Worm (Caenorhabditis elegans): ENCODE measurements around the gene nhr-184.

Gene nhr-184

DNA sequence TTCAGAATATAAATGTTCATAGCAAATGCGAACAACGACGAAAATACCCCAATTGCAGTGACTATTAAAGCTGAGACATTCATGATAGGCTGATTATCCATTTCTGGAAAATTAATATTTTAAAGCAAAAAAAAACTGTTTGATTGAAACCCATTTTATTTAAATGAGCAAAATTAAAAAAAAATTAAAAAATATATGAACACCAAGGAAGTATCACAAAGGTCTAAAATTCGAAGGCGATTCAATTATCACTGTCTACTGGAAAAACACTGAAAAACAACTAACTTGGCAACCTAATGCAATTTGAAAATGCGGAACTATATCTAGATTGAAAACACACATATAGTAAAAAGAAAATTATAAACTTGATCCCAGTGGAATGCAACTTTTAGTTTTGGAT is 23.2 kb downstream of the nhr-184 start, which contains the start of gene srbc-42:
Gene srbc-42 (minus strand): TSS at position 101 of the 400 bp plus-strand sequence.
- TF ChIP-seq D2030.7 (GFP tag; IDR thresholded peaks at IDR 0.05), result no peak
- TF ChIP-seq nfyb-1 (GFP tag; IDR thresholded peaks at IDR 0.05), result no peak
- no peak for TF ChIP-seq egl-18 (GFP tag; IDR thresholded peaks at IDR 0.05)
- no peak for TF ChIP-seq let-607 (tag; optimal IDR thresholded peaks at IDR 0.05)
- TF ChIP-seq ccch-3 (GFP tag; optimal IDR thresholded peaks at IDR 0.05), result no peak
- TF ChIP-seq Y79H2A.3 (GFP tag; conservative IDR thresholded peaks at IDR 0.05), result no peak
- TF ChIP-seq ceh-58 (GFP tag; IDR thresholded peaks at IDR 0.05), result no peak
- TF ChIP-seq Y56A3A.18 (GFP tag; IDR thresholded peaks at IDR 0.05), result no peak
- no peak for TF ChIP-seq tbx-9 (tag; optimal IDR thresholded peaks at IDR 0.05; ENCODE audit: borderline replicate concordance)

DNA sequence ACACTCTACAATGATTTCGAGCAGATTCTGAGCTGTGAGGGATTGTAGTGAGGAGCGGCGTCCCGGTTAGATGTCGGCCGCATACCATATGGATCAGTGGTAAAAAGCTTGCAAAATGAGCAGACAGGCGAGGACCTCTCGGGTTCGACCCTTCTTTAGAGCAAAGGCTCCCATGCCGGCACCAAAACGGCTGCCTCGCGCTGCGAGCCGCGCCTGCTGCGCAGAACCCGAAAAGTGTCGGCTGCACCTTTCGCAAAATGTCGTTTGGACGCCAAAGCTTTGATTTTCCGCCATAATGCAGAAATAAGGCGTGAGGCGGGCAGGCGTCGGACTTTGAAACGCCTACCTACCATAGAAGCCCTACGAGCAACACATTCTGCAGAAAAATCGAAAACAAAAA is 23.9 kb downstream of the nhr-184 start:
- TF ChIP-seq zfh-2 (GFP tag; conservative IDR thresholded peaks at IDR 0.05) (peak; percentile 94), rec-8 (tag; optimal IDR thresholded peaks at IDR 0.05) (no peak), ztf-28 (GFP tag; IDR thresholded peaks at IDR 0.05) (0 out of 2 replicates have a peak, but pooled peaks have one; percentile 40), egrh-3 (GFP tag; IDR thresholded peaks at IDR 0.05) (peak; percentile 55; the same call in 1 of the 2 replicates), somi-1 (GFP tag; optimal IDR thresholded peaks at IDR 0.05) (no peak), snpc-4 (GFP tag; optimal IDR thresholded peaks at IDR 0.05) (no peak), snpc-4 (tag; optimal IDR thresholded peaks at IDR 0.05) (peak in 1 of 4 experiments; percentile 29), ceh-100 (GFP tag; IDR thresholded peaks at IDR 0.05) (no peak)

DNA sequence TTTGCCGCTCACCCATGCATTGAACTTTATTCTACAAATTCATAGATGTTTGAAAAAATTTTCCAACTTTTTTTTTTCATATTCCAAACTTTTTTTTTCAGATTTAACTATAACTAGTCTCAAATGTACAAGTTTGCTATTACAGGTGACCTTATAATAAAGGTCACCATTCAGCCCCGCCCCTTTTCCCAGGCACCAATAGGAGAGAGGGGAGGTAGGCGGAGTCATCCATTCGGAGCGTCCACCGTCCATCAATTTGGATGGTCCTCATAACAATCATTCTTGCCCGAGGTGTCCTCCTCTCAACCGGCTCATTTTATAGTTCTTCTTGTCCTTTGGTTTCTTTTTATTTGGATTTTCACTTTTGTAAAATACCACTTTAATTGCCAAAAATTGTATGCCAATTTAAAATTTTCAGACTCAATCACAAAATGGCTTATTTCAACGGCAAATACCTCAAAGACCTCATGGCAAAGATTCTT is 26.4 kb downstream of the nhr-184 start, which contains the start of gene Y5H2B.3:
Gene Y5H2B.3 (plus strand): TSS at position 432 of the 482 bp plus-strand sequence.
- TF ChIP-seq madf-8 (GFP tag; conservative IDR thresholded peaks at IDR 0.05) (no peak), nhr-90 (tag; optimal IDR thresholded peaks at IDR 0.05) (no peak), Y56A3A.18 (GFP tag; IDR thresholded peaks at IDR 0.05) (no peak), repo-1 (tag; optimal IDR thresholded peaks at IDR 0.05) (no peak), egrh-3 (GFP tag; IDR thresholded peaks at IDR 0.05) (no peak), aptf-2 (GFP tag; conservative IDR thresholded peaks at IDR 0.05) (no peak), aptf-3 (GFP tag; IDR thresholded peaks at IDR 0.05) (no peak), die-1 (tag; optimal IDR thresholded peaks at IDR 0.05) (no peak), snpc-1.1 (tag; optimal IDR thresholded peaks at IDR 0.05; ENCODE audit: insufficient read depth) (no peak), attf-3 (GFP tag; conservative IDR thresholded peaks at IDR 0.05) (no peak), snpc-3.4 (tag; optimal IDR thresholded peaks at IDR 0.05) (no peak)

DNA sequence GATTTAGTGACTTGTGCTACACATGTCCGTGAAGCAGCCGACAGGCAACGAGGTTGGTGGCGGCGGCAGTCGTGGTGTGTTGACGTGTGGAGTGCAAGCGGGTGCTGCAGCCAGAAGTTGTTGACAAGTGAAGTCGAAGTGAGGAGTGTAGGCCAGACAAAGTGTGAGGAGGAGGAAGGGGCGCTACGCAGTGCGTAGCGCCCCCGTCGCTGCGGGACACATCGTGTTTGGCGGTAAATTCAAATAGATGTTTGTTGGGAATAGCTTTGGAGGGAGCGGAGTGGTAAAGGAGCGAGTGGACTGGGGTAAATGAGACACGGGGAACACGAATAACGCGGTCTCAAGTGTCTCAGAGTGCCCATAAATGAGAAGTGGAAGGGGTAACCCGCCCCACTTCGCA is 28.8 kb downstream of the nhr-184 start:
- TF ChIP-seq attf-3 (GFP tag; conservative IDR thresholded peaks at IDR 0.05) (no peak), C06A6.2 (GFP tag; conservative IDR thresholded peaks at IDR 0.05) (no peak), hlh-12 (tag; optimal IDR thresholded peaks at IDR 0.05) (no peak), F37B4.10 (GFP tag; IDR thresholded peaks at IDR 0.05) (0 out of 2 replicates have a peak, but pooled peaks have one; percentile 47), zfh-2 (GFP tag; conservative IDR thresholded peaks at IDR 0.05) (0 out of 2 replicates have a peak, but pooled peaks have one; percentile 44), F52B5.7 (tag; optimal IDR thresholded peaks at IDR 0.05) (no peak), him-1 (tag; optimal IDR thresholded peaks at IDR 0.05) (no peak), nfyb-1 (GFP tag; IDR thresholded peaks at IDR 0.05) (no peak), athp-1 (tag; optimal IDR thresholded peaks at IDR 0.05) (no peak), nhr-27 (tag; optimal IDR thresholded peaks at IDR 0.05) (no peak), mxl-1 (tag; optimal IDR thresholded peaks at IDR 0.05) (no peak)
